Worm (Caenorhabditis elegans): ENCODE data around the gene F29B9.11.

- no peak for TF ChIP-seq snpc-4 (tag; optimal IDR thresholded peaks at IDR 0.05)
- no peak for TF ChIP-seq fkh-2 (tag; optimal IDR thresholded peaks at IDR 0.05)
- TF ChIP-seq nhr-77 (tag; optimal IDR thresholded peaks at IDR 0.05) = no peak
- TF ChIP-seq fos-1 (tag; optimal IDR thresholded peaks at IDR 0.05) = no peak
- TF ChIP-seq unc-62 (GFP tag; optimal IDR thresholded peaks at IDR 0.05) = no peak
- no peak for TF ChIP-seq skn-1 (tag; optimal IDR thresholded peaks at IDR 0.05)
- no peak for TF ChIP-seq nfya-1 (tag; optimal IDR thresholded peaks at IDR 0.05; ENCODE audit: insufficient read depth)
- TF ChIP-seq nhr-76 (tag; optimal IDR thresholded peaks at IDR 0.05) = no peak
- no peak for TF ChIP-seq zag-1 (tag; optimal IDR thresholded peaks at IDR 0.05)
- no peak for TF ChIP-seq elt-3 (tag; optimal IDR thresholded peaks at IDR 0.05)
Observed at ce11 chrIV:4611740-4612139, 48.3 kb downstream of the F29B9.11 start.

All from whole organism, L3 larva.